Worm (Caenorhabditis elegans): ENCODE data around the gene nhr-147.
"Not testable (repeated sequence)": the region's sequence is repeated elsewhere in the genome, so short reads cannot be mapped to it uniquely, and the experiment has no call there.

DNA sequence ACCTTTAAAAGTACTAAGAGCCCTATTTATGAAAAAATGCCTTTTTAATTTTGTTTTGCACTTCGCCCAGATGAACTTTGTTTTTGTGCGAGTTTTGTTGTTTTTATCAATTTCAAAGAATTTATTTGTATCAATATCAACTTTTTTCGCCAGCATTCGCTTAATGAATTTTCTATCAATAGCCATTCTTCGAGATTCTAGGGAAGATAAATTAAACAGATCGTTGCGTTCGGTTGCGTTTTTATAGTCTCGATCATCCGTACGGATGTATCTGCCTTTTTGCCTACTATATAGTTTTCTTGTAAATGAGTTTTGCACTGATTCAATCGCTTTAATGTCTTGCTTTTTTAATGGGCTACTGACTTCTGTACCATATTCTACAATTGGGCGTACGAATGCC is at the start of gene nhr-147:
- not testable (repeated sequence) for TF ChIP-seq nhr-25, elt-1, nhr-237, nhr-12, fos-1, mab-5, lin-39, skn-1 (tag; optimal IDR thresholded peaks at IDR 0.05)
